Fruit fly (Drosophila melanogaster) whole organism, embryonic: Measurements from ENCODE around the gene Zpr1.

ENCODE experiments used
- Awh ChIP-seq: fragments of 200-800 bp; sonication (Bioruptor generic); IDR thresholded peaks from 2 replicates; pipeline ENCODE4, ENCODE4 v1.3.6; 2022; ENCODE audit warnings: missing biosample characterization, missing genetic modification characterization
- Bteb2 ChIP-seq: fragments of 200-800 bp; sonication (Bioruptor generic); optimal IDR thresholded peaks from 2 replicates; lab custom pipeline; 2016; ENCODE audit warnings: missing biosample characterization, missing genetic modification characterization
- CG10209 ChIP-seq: fragments of 200-800 bp; sonication (Bioruptor generic); optimal IDR thresholded peaks from 3 replicates; lab custom pipeline; 2017; ENCODE audit warnings: missing biosample characterization, mild to moderate bottlenecking, missing genetic modification characterization, missing genetic modification reagents
- CG10267 ChIP-seq: fragments of 200-800 bp; sonication (Bioruptor generic); optimal IDR thresholded peaks from 2 replicates; lab custom pipeline; 2018; ENCODE audit warnings: missing biosample characterization, mild to moderate bottlenecking, missing genetic modification characterization, moderate library complexity
- CG12299 ChIP-seq: fragments of 200-800 bp; sonication (Bioruptor generic); optimal IDR thresholded peaks from 2 replicates; lab custom pipeline; 2018; ENCODE audit warnings: missing biosample characterization, mild to moderate bottlenecking, missing genetic modification characterization
- CG15514 ChIP-seq: fragments of 200-800 bp; sonication (Bioruptor generic); optimal IDR thresholded peaks from 3 replicates; lab custom pipeline; 2017; ENCODE audit warnings: missing biosample characterization, missing genetic modification characterization, mild to moderate bottlenecking, moderate library complexity, missing genetic modification reagents
- CG1603 ChIP-seq: fragments of 200-800 bp; sonication (Bioruptor generic); optimal IDR thresholded peaks from 2 replicates; lab custom pipeline; 2019; ENCODE audit warnings: missing biosample characterization, mild to moderate bottlenecking, missing genetic modification characterization, moderate library complexity
- CG1647 ChIP-seq: fragments of 200-800 bp; sonication (Bioruptor generic); optimal IDR thresholded peaks from 3 replicates; lab custom pipeline; 2016; ENCODE audit warnings: missing biosample characterization, missing genetic modification characterization
- CG16813 ChIP-seq: fragments of 200-800 bp; sonication (Bioruptor generic); IDR thresholded peaks from 3 replicates; pipeline ENCODE4 v1.3.6; 2022; ENCODE audit warnings: missing biosample characterization, missing genetic modification characterization; ENCODE audit not compliant: partially characterized antibody
- CG16815 ChIP-seq: fragments of 200-800 bp; sonication (Bioruptor generic); optimal IDR thresholded peaks from 3 replicates; lab custom pipeline; 2017; ENCODE audit warnings: missing biosample characterization, mild to moderate bottlenecking, missing genetic modification characterization
- CG17612 ChIP-seq: fragments of 200-800 bp; sonication (Bioruptor generic); IDR thresholded peaks from 2 replicates; pipeline ENCODE4 v1.3.6; 2022; ENCODE audit warnings: missing biosample characterization, missing genetic modification characterization
- CG18764 ChIP-seq: fragments of 200-800 bp; sonication (Bioruptor generic); optimal IDR thresholded peaks from 3 replicates; lab custom pipeline; 2016; ENCODE audit warnings: missing biosample characterization, missing genetic modification characterization
- CG2116 ChIP-seq: fragments of 200-800 bp; sonication (Bioruptor generic); optimal IDR thresholded peaks from 3 replicates; lab custom pipeline; 2018; ENCODE audit warnings: missing biosample characterization, mild to moderate bottlenecking, missing genetic modification characterization
- CG2202 ChIP-seq: fragments of 200-800 bp; sonication (Bioruptor generic); optimal IDR thresholded peaks from 2 replicates; lab custom pipeline; 2018; ENCODE audit warnings: missing biosample characterization, mild to moderate bottlenecking, missing genetic modification characterization
- CG3163 ChIP-seq: fragments of 200-800 bp; sonication (Bioruptor generic); optimal IDR thresholded peaks from 3 replicates; lab custom pipeline; 2016; ENCODE audit warnings: missing biosample characterization, missing genetic modification characterization
- CG33213 ChIP-seq: fragments of 200-800 bp; sonication (Bioruptor generic); optimal IDR thresholded peaks from 3 replicates; lab custom pipeline; 2016; ENCODE audit warnings: missing biosample characterization, missing genetic modification characterization
- CG4424 ChIP-seq: fragments of 200-800 bp; sonication (Bioruptor generic); optimal IDR thresholded peaks from 3 replicates; lab custom pipeline; 2016; ENCODE audit warnings: missing biosample characterization, missing genetic modification characterization
- CG4617 ChIP-seq: fragments of 200-800 bp; sonication (Bioruptor generic); optimal IDR thresholded peaks from 3 replicates; lab custom pipeline; 2016; ENCODE audit warnings: missing biosample characterization, missing genetic modification characterization, borderline replicate concordance
- CG6689 ChIP-seq: fragments of 200-800 bp; sonication (Bioruptor generic); IDR thresholded peaks from 2 replicates; pipeline ENCODE4 v1.3.6; 2022; ENCODE audit warnings: missing biosample characterization, missing genetic modification characterization
- CG8089 ChIP-seq: fragments of 200-800 bp; sonication (Bioruptor generic); optimal IDR thresholded peaks from 3 replicates; lab custom pipeline; 2016; ENCODE audit warnings: missing biosample characterization, missing genetic modification characterization
- CG9609 ChIP-seq: fragments of 200-800 bp; sonication (Bioruptor generic); optimal IDR thresholded peaks from 3 replicates; lab custom pipeline; 2016; ENCODE audit warnings: missing biosample characterization, missing genetic modification characterization
- Dip2 ChIP-seq: fragments of 200-800 bp; sonication (Bioruptor generic); IDR thresholded peaks from 2 replicates; pipeline ENCODE4 v1.3.6; 2022; ENCODE audit warnings: missing biosample characterization, missing genetic modification characterization
- Doc3 ChIP-seq: fragments of 200-800 bp; sonication (Bioruptor generic); IDR thresholded peaks from 3 replicates; pipeline ENCODE4 v1.3.6; 2022; ENCODE audit warnings: missing biosample characterization, missing genetic modification characterization; ENCODE audit not compliant: partially characterized antibody
- E2f1 ChIP-seq: fragments of 200-800 bp; sonication (Bioruptor generic); IDR thresholded peaks from 2 replicates; pipeline ENCODE4 v1.3.6; 2022; ENCODE audit warnings: missing biosample characterization, missing genetic modification characterization
- ERR ChIP-seq: fragments of 200-800 bp; sonication (Bioruptor generic); optimal IDR thresholded peaks from 2 replicates; lab custom pipeline; 2016; ENCODE audit warnings: missing biosample characterization, missing genetic modification characterization
- Gug ChIP-seq: fragments of 200-800 bp; sonication (Bioruptor generic); IDR thresholded peaks from 4 replicates; pipeline ENCODE4 v1.3.6; 2022; ENCODE audit warnings: missing biosample characterization, missing genetic modification characterization
- HLH3B ChIP-seq: fragments of 200-800 bp; sonication (Bioruptor generic); IDR thresholded peaks from 2 replicates; pipeline ENCODE4 v1.3.6; 2022; ENCODE audit warnings: missing biosample characterization, missing genetic modification characterization
- Hey ChIP-seq: fragments of 200-800 bp; sonication (Bioruptor generic); optimal IDR thresholded peaks from 3 replicates; lab custom pipeline; 2018; ENCODE audit warnings: missing biosample characterization, mild to moderate bottlenecking, missing genetic modification characterization
- Hr51 ChIP-seq, 2 experiments: fragments of 200-800 bp; sonication (Bioruptor generic); optimal IDR thresholded peaks; 2 replicates in 1 of 2; 3 replicates in 1 of 2; lab custom pipeline; 2016 to 2018; ENCODE audit warnings: missing biosample characterization in 2 of 2, missing genetic modification characterization in 2 of 2, mild to moderate bottlenecking in 1 of 2, moderate library complexity in 1 of 2
- Hsf ChIP-seq: fragments of 200-800 bp; sonication (Bioruptor generic); optimal IDR thresholded peaks from 3 replicates; lab custom pipeline; 2016; ENCODE audit warnings: missing biosample characterization, missing genetic modification characterization
- MESR4 ChIP-seq: fragments of 200-800 bp; sonication (Bioruptor generic); optimal IDR thresholded peaks from 2 replicates; lab custom pipeline; 2018; ENCODE audit warnings: missing biosample characterization, mild to moderate bottlenecking, missing genetic modification characterization, moderate library complexity
- MTF-1 ChIP-seq: fragments of 200-800 bp; sonication (Bioruptor generic); optimal IDR thresholded peaks from 2 replicates; lab custom pipeline; 2018; ENCODE audit warnings: missing biosample characterization, mild to moderate bottlenecking, missing genetic modification characterization, borderline replicate concordance
- Max ChIP-seq: fragments of 200-800 bp; sonication (Bioruptor generic); optimal IDR thresholded peaks from 2 replicates; lab custom pipeline; 2016; ENCODE audit warnings: missing biosample characterization, mild to moderate bottlenecking, missing genetic modification characterization
- NfI ChIP-seq: fragments of 200-800 bp; sonication (Bioruptor generic); optimal IDR thresholded peaks from 3 replicates; lab custom pipeline; 2018; ENCODE audit warnings: missing biosample characterization, mild to moderate bottlenecking, missing genetic modification characterization, moderate library complexity
- Scr ChIP-seq: fragments of 200-800 bp; sonication (Bioruptor generic); IDR thresholded peaks from 2 replicates; pipeline ENCODE4 v1.3.6; 2022; ENCODE audit warnings: missing biosample characterization, missing genetic modification characterization; ENCODE audit not compliant: partially characterized antibody
- Vsx1 ChIP-seq: fragments of 200-800 bp; sonication (Bioruptor generic); optimal IDR thresholded peaks from 2 replicates; lab custom pipeline; 2017; ENCODE audit warnings: missing biosample characterization, mild to moderate bottlenecking, missing genetic modification characterization, missing genetic modification reagents
- btn ChIP-seq: fragments of 200-800 bp; sonication (Bioruptor generic); optimal IDR thresholded peaks from 2 replicates; lab custom pipeline; 2016; ENCODE audit warnings: missing biosample characterization, missing genetic modification characterization
- caup ChIP-seq: fragments of 200-800 bp; sonication (Bioruptor generic); optimal IDR thresholded peaks from 3 replicates; lab custom pipeline; 2017; ENCODE audit warnings: missing biosample characterization, mild to moderate bottlenecking, missing genetic modification characterization, moderate library complexity; ENCODE audit not compliant: severe bottlenecking
- esg ChIP-seq: fragments of 200-800 bp; sonication (Bioruptor generic); conservative IDR thresholded peaks from 2 replicates; pipeline ENCODE4 v1.3.6; 2022; ENCODE audit warnings: missing biosample characterization, missing genetic modification characterization
- gcm ChIP-seq: fragments of 200-800 bp; sonication (Bioruptor generic); optimal IDR thresholded peaks from 2 replicates; lab custom pipeline; 2019; ENCODE audit warnings: missing biosample characterization, mild to moderate bottlenecking, missing genetic modification characterization, moderate library complexity
- gsb-n ChIP-seq: fragments of 200-800 bp; sonication (Bioruptor generic); optimal IDR thresholded peaks from 3 replicates; lab custom pipeline; 2018; ENCODE audit warnings: missing biosample characterization, mild to moderate bottlenecking, missing genetic modification characterization
- ham ChIP-seq: fragments of 200-800 bp; sonication (Bioruptor generic); IDR thresholded peaks from 2 replicates; pipeline ENCODE4 v1.3.6; 2022; ENCODE audit warnings: missing biosample characterization, missing genetic modification characterization
- luna ChIP-seq: fragments of 200-800 bp; sonication (Bioruptor generic); optimal IDR thresholded peaks from 2 replicates; lab custom pipeline; 2016; ENCODE audit warnings: missing biosample characterization, missing genetic modification characterization
- nerfin-2 ChIP-seq: fragments of 200-800 bp; sonication (Bioruptor generic); IDR thresholded peaks from 2 replicates; pipeline ENCODE4 v1.3.6; 2022; ENCODE audit warnings: missing biosample characterization, missing genetic modification characterization; ENCODE audit not compliant: partially characterized antibody
- pb ChIP-seq: fragments of 200-800 bp; sonication (Bioruptor generic); optimal IDR thresholded peaks from 3 replicates; lab custom pipeline; 2016; ENCODE audit warnings: missing biosample characterization, missing genetic modification characterization
- psq ChIP-seq: fragments of 200-800 bp; sonication (Bioruptor generic); optimal IDR thresholded peaks from 2 replicates; lab custom pipeline; 2017; ENCODE audit warnings: missing biosample characterization, missing genetic modification characterization
- sd ChIP-seq: fragments of 200-800 bp; sonication (Bioruptor generic); optimal IDR thresholded peaks from 3 replicates; lab custom pipeline; 2018; ENCODE audit warnings: missing biosample characterization, mild to moderate bottlenecking, missing genetic modification characterization, moderate library complexity
- sens-2 ChIP-seq: fragments of 200-800 bp; sonication (Bioruptor generic); IDR thresholded peaks from 2 replicates; pipeline ENCODE4 v1.3.6; 2022; ENCODE audit warnings: missing biosample characterization, missing genetic modification characterization
- sqz ChIP-seq: fragments of 200-800 bp; sonication (Bioruptor generic); optimal IDR thresholded peaks from 3 replicates; lab custom pipeline; 2018; ENCODE audit warnings: missing biosample characterization, mild to moderate bottlenecking, missing genetic modification characterization
- tup ChIP-seq: fragments of 200-800 bp; sonication (Bioruptor generic); optimal IDR thresholded peaks from 2 replicates; lab custom pipeline; 2016; ENCODE audit warnings: missing biosample characterization, mild to moderate bottlenecking, missing genetic modification characterization, moderate library complexity

The Zpr1 gene

DNA sequence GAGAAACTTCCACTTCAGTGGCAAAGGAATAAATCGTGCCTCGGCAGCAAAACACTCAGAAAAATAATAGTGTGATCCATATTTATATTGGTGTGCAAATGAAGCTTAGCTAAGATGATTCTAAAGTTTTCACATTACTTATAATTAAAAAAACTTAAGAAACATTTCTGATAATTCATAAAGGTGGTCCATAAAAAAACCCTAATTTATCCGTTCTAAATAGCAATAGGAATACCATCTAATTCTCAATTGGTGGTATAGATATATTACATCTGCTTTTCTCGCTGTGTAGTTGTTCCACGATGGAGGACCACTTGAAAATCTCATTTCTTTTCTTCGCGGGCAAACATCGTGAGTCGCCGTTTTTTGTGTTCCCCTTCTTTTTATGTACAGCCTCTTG, 6.8 kb downstream of the Zpr1 start (continued):
- TF ChIP-seq MESR4 (no peak), ham (GFP tag; lab: Robert Waterston, UW) (no peak), luna (GFP tag; lab: Kevin White, UChicago) (no peak), CG18764 (peak; percentile 44), CG10209 (GFP tag; lab: Kevin White, UChicago) (peak; percentile 65), CG1647 (peak; percentile 41), tup (GFP tag; lab: Kevin White, UChicago) (no peak), NfI (GFP tag; lab: Kevin White, UChicago) (peak; percentile 30), sqz (no peak), E2f1 (GFP tag; lab: Robert Waterston, UW) (peak; percentile 28; the same call in 1 of the 2 replicates), Bteb2 (GFP tag; lab: Kevin White, UChicago) (peak; percentile 44), Max (peak; percentile 46), CG16813 (GFP tag; lab: Robert Waterston, UW) (no peak), CG8089 (peak; percentile 39), Gug (no peak), CG9609 (GFP tag; lab: Kevin White, UChicago) (no peak), HLH3B (peak; percentile 54), gcm (no peak), CG6689 (GFP tag; lab: Robert Waterston, UW) (no peak; the same call in none of the 2 replicates), CG33213 (peak; percentile 3), sd (tag; lab: Kevin White, UChicago) (no peak), Dip2 (GFP tag; lab: Robert Waterston, UW) (no peak), Doc3 (GFP tag; lab: Robert Waterston, UW) (no peak), btn (GFP tag; lab: Kevin White, UChicago) (no peak), CG16815 (GFP tag; lab: Kevin White, UChicago) (peak; percentile 14), Hsf (GFP tag; lab: Kevin White, UChicago) (peak; percentile 46), CG4424 (peak; percentile 64), Hr51 (GFP tag; optimal IDR thresholded peaks at IDR 0.05; lab: Kevin White, UChicago) (peak in 1 of 2 experiments; percentile 66), CG15514 (GFP tag; lab: Kevin White, UChicago) (peak; percentile 30), CG3163 (no peak), caup (GFP tag; lab: Kevin White, UChicago) (peak; percentile 44), CG2202 (tag; lab: Kevin White, UChicago) (no peak), esg (peak; percentile 38; the same call in 1 of the 2 replicates), CG2116 (GFP tag; lab: Kevin White, UChicago) (peak; percentile 9), Scr (GFP tag; lab: Robert Waterston, UW) (no peak), CG17612 (GFP tag; lab: Robert Waterston, UW) (no peak), MTF-1 (peak; percentile 8), CG12299 (tag; lab: Kevin White, UChicago) (peak; percentile 19), CG4617 (GFP tag; lab: Kevin White, UChicago) (no peak), psq (no peak), Vsx1 (no peak), Hey (tag; lab: Kevin White, UChicago) (no peak), pb (no peak), nerfin-2 (no peak), Awh (GFP tag; lab: Robert Waterston, UW) (peak; percentile 17; the same call in 1 of the 2 replicates), CG1603 (tag; lab: Kevin White, UChicago) (no peak), ERR (GFP tag; lab: Kevin White, UChicago) (peak; percentile 18), gsb-n (tag; lab: Kevin White, UChicago) (peak; percentile 9), CG10267 (tag; lab: Kevin White, UChicago) (peak; percentile 68), sens-2 (no peak)
